Fruit fly (Drosophila melanogaster) whole organism, embryonic: Measurements from ENCODE around the gene CG15877.
A peak's percentile ranks its signal among the peaks of the same experiment; 100 is the strongest.

ENCODE experiments used
- Adf1 ChIP-seq: fragments of 200-800 bp; sonication (Bioruptor generic); IDR thresholded peaks from 2 replicates; pipeline ENCODE4 v1.3.6; 2022; ENCODE audit warnings: missing biosample characterization, missing genetic modification characterization
- Bteb2 ChIP-seq: fragments of 200-800 bp; sonication (Bioruptor generic); optimal IDR thresholded peaks from 2 replicates; lab custom pipeline; 2016; ENCODE audit warnings: missing biosample characterization, missing genetic modification characterization
- C15 ChIP-seq: fragments of 200-800 bp; sonication (Bioruptor generic); IDR thresholded peaks from 3 replicates; pipeline ENCODE4 v1.3.6; 2022; ENCODE audit warnings: missing biosample characterization, missing genetic modification characterization
- CG10366 ChIP-seq: fragments of 200-800 bp; sonication (Bioruptor generic); IDR thresholded peaks from 2 replicates; pipeline ENCODE4 v1.3.6; 2022; ENCODE audit warnings: missing biosample characterization, missing genetic modification characterization
- CG12769 ChIP-seq: fragments of 200-800 bp; sonication (Bioruptor generic); optimal IDR thresholded peaks from 2 replicates; lab custom pipeline; 2019; ENCODE audit warnings: missing biosample characterization, mild to moderate bottlenecking, missing genetic modification characterization, moderate library complexity
- CG13424 ChIP-seq: fragments of 200-800 bp; sonication (Bioruptor generic); optimal IDR thresholded peaks from 2 replicates; lab custom pipeline; 2019; ENCODE audit warnings: missing biosample characterization, mild to moderate bottlenecking, missing genetic modification characterization, moderate library complexity
- CG14014 ChIP-seq: fragments of 200-800 bp; sonication (Bioruptor generic); IDR thresholded peaks from 2 replicates; pipeline ENCODE4 v1.3.6; 2022; ENCODE audit warnings: missing biosample characterization, missing genetic modification characterization
- CG14050 ChIP-seq: fragments of 200-800 bp; sonication (Bioruptor generic); IDR thresholded peaks from 3 replicates; pipeline ENCODE4 v1.3.6; 2022; ENCODE audit warnings: missing biosample characterization, missing genetic modification characterization
- CG14965 ChIP-seq: fragments of 200-800 bp; sonication (Bioruptor generic); optimal IDR thresholded peaks from 2 replicates; lab custom pipeline; 2016; ENCODE audit warnings: missing biosample characterization, missing genetic modification characterization, borderline replicate concordance
- CG15011 ChIP-seq: fragments of 200-800 bp; sonication (Bioruptor generic); optimal IDR thresholded peaks from 3 replicates; lab custom pipeline; 2018; ENCODE audit warnings: missing biosample characterization, mild to moderate bottlenecking, missing genetic modification characterization
- CG15479 ChIP-seq: fragments of 200-800 bp; sonication (Bioruptor generic); optimal IDR thresholded peaks from 3 replicates; lab custom pipeline; 2019; ENCODE audit warnings: missing biosample characterization, mild to moderate bottlenecking, missing genetic modification characterization, moderate library complexity
- CG15514 ChIP-seq: fragments of 200-800 bp; sonication (Bioruptor generic); optimal IDR thresholded peaks from 3 replicates; lab custom pipeline; 2017; ENCODE audit warnings: missing biosample characterization, missing genetic modification characterization, mild to moderate bottlenecking, moderate library complexity, missing genetic modification reagents
- CG3065 ChIP-seq: fragments of 200-800 bp; sonication (Bioruptor generic); optimal IDR thresholded peaks from 2 replicates; lab custom pipeline; 2016; ENCODE audit warnings: missing biosample characterization, missing genetic modification characterization
- CG31365 ChIP-seq: fragments of 200-800 bp; sonication (Bioruptor generic); optimal IDR thresholded peaks from 2 replicates; lab custom pipeline; 2018; ENCODE audit warnings: missing biosample characterization, mild to moderate bottlenecking, missing genetic modification characterization
- CG4328 ChIP-seq: fragments of 200-800 bp; sonication (Bioruptor generic); optimal IDR thresholded peaks from 3 replicates; lab custom pipeline; 2017; ENCODE audit warnings: missing biosample characterization, missing genetic modification reagents, missing genetic modification characterization
- CG4404 ChIP-seq: fragments of 200-800 bp; sonication (Bioruptor generic); IDR thresholded peaks from 2 replicates; pipeline ENCODE4 v1.3.6; 2022; ENCODE audit warnings: missing biosample characterization, missing genetic modification characterization
- CG6654 ChIP-seq: fragments of 200-800 bp; sonication (Bioruptor generic); optimal IDR thresholded peaks from 2 replicates; lab custom pipeline; 2017; ENCODE audit warnings: missing biosample characterization, mild to moderate bottlenecking, missing genetic modification characterization
- CG6689 ChIP-seq: fragments of 200-800 bp; sonication (Bioruptor generic); IDR thresholded peaks from 2 replicates; pipeline ENCODE4 v1.3.6; 2022; ENCODE audit warnings: missing biosample characterization, missing genetic modification characterization
- CG8944 ChIP-seq: fragments of 200-800 bp; sonication (Bioruptor generic); optimal IDR thresholded peaks from 3 replicates; lab custom pipeline; 2016; ENCODE audit warnings: missing biosample characterization, missing genetic modification characterization
- CG9727 ChIP-seq: fragments of 200-800 bp; sonication (Bioruptor generic); optimal IDR thresholded peaks from 3 replicates; lab custom pipeline; 2017; ENCODE audit warnings: missing biosample characterization, mild to moderate bottlenecking, missing genetic modification characterization
- CG9876 ChIP-seq: fragments of 200-800 bp; sonication (Bioruptor generic); optimal IDR thresholded peaks from 2 replicates; lab custom pipeline; 2016; ENCODE audit warnings: missing biosample characterization, missing genetic modification characterization
- CkIIα-i1 ChIP-seq: fragments of 200-800 bp; sonication (Bioruptor generic); IDR thresholded peaks from 2 replicates; pipeline ENCODE4 v1.3.6; 2022; ENCODE audit warnings: missing biosample characterization, missing genetic modification characterization
- D19B ChIP-seq: fragments of 200-800 bp; sonication (Bioruptor generic); optimal IDR thresholded peaks from 2 replicates; lab custom pipeline; 2017; ENCODE audit warnings: missing biosample characterization, mild to moderate bottlenecking, missing genetic modification characterization
- Dbx ChIP-seq: fragments of 200-800 bp; sonication (Bioruptor generic); IDR thresholded peaks from 3 replicates; pipeline ENCODE4 v1.3.6; 2022; ENCODE audit warnings: missing biosample characterization, missing genetic modification characterization
- Eip74EF ChIP-seq, 2 experiments: fragments of 200-800 bp in 1 of 2; fragments of >200 bp in 1 of 2; sonication (Bioruptor generic) in 1 of 2; optimal IDR thresholded peaks; 2 replicates each; lab custom pipeline; 2017 to 2019; ENCODE audit warnings: missing biosample characterization in 2 of 2, missing genetic modification characterization in 2 of 2, mild to moderate bottlenecking in 1 of 2, moderate library complexity in 1 of 2
- Gsc ChIP-seq: fragments of 200-800 bp; sonication (Bioruptor generic); IDR thresholded peaks from 2 replicates; pipeline ENCODE4 v1.3.6; 2022; ENCODE audit warnings: missing biosample characterization, missing genetic modification characterization
- HmgD ChIP-seq: fragments of 200-800 bp; sonication (Bioruptor generic); optimal IDR thresholded peaks from 3 replicates; lab custom pipeline; 2016; ENCODE audit warnings: missing biosample characterization, missing genetic modification characterization
- Hmx ChIP-seq: fragments of 200-800 bp; sonication (Bioruptor generic); optimal IDR thresholded peaks from 2 replicates; lab custom pipeline; 2016; ENCODE audit warnings: missing biosample characterization, missing genetic modification characterization
- Myb ChIP-seq: fragments of 200-800 bp; sonication (Bioruptor generic); optimal IDR thresholded peaks from 2 replicates; lab custom pipeline; 2016; ENCODE audit warnings: missing biosample characterization, missing genetic modification characterization
- Xbp1 ChIP-seq: fragments of 200-800 bp; sonication (Bioruptor generic); optimal IDR thresholded peaks from 3 replicates; lab custom pipeline; 2016; ENCODE audit warnings: missing biosample characterization, mild to moderate bottlenecking, missing genetic modification characterization
- al ChIP-seq: fragments of 200-800 bp; sonication (Bioruptor generic); IDR thresholded peaks from 2 replicates; pipeline ENCODE4 v1.3.6; 2022; ENCODE audit warnings: missing biosample characterization, missing genetic modification characterization
- amos ChIP-seq: fragments of 200-800 bp; sonication (Bioruptor generic); IDR thresholded peaks from 2 replicates; pipeline ENCODE4 v1.3.6; 2022; ENCODE audit warnings: missing biosample characterization, missing genetic modification characterization; ENCODE audit not compliant: partially characterized antibody
- br ChIP-seq: fragments of >200 bp; optimal IDR thresholded peaks from 2 replicates; lab custom pipeline; 2017
- cg ChIP-seq: fragments of 200-800 bp; sonication (Bioruptor generic); optimal IDR thresholded peaks from 3 replicates; lab custom pipeline; 2019; ENCODE audit warnings: missing biosample characterization, mild to moderate bottlenecking, missing genetic modification characterization, moderate library complexity
- crc ChIP-seq: fragments of 200-800 bp; sonication (Bioruptor generic); optimal IDR thresholded peaks from 2 replicates; lab custom pipeline; 2016; ENCODE audit warnings: missing biosample characterization, missing genetic modification characterization
- dan ChIP-seq: fragments of 200-800 bp; sonication (Bioruptor generic); IDR thresholded peaks from 2 replicates; pipeline ENCODE4 v1.3.6; 2022; ENCODE audit warnings: missing biosample characterization, missing genetic modification characterization
- dm ChIP-seq: fragments of 200-800 bp; sonication (Bioruptor generic); optimal IDR thresholded peaks from 3 replicates; lab custom pipeline; 2016; ENCODE audit warnings: missing biosample characterization, missing genetic modification characterization
- eve ChIP-seq, 2 experiments: fragments of >200 bp; optimal IDR thresholded peaks; 2 replicates each; lab custom pipeline; 2017; ENCODE audit warnings: missing biosample characterization in 2 of 2, missing genetic modification characterization in 2 of 2
- gt ChIP-seq: fragments of 200-800 bp; sonication (Bioruptor generic); IDR thresholded peaks from 2 replicates; pipeline ENCODE4 v1.3.6; 2022; ENCODE audit warnings: missing biosample characterization, missing genetic modification characterization
- hth ChIP-seq: fragments of >200 bp; optimal IDR thresholded peaks from 2 replicates; lab custom pipeline; 2017; ENCODE audit warnings: inconsistent platforms
- kni ChIP-seq: fragments of 200-800 bp; sonication (Bioruptor generic); optimal IDR thresholded peaks from 3 replicates; lab custom pipeline; 2017; ENCODE audit warnings: mild to moderate bottlenecking, missing biosample characterization, missing genetic modification reagents, missing genetic modification characterization
- nerfin-2 ChIP-seq: fragments of 200-800 bp; sonication (Bioruptor generic); IDR thresholded peaks from 2 replicates; pipeline ENCODE4 v1.3.6; 2022; ENCODE audit warnings: missing biosample characterization, missing genetic modification characterization; ENCODE audit not compliant: partially characterized antibody
- nmo ChIP-seq: fragments of 200-800 bp; sonication (Bioruptor generic); optimal IDR thresholded peaks from 2 replicates; lab custom pipeline; 2018; ENCODE audit warnings: missing biosample characterization, mild to moderate bottlenecking, missing genetic modification characterization, moderate library complexity
- peb ChIP-seq: fragments of 200-800 bp; sonication (Bioruptor generic); IDR thresholded peaks from 2 replicates; pipeline ENCODE4 v1.3.6; 2022; ENCODE audit warnings: missing biosample characterization, missing genetic modification characterization
- psq ChIP-seq: fragments of 200-800 bp; sonication (Bioruptor generic); optimal IDR thresholded peaks from 2 replicates; lab custom pipeline; 2017; ENCODE audit warnings: missing biosample characterization, missing genetic modification characterization
- ranshi ChIP-seq: fragments of 200-800 bp; sonication (Bioruptor generic); IDR thresholded peaks from 2 replicates; pipeline ENCODE4 v1.3.6; 2022; ENCODE audit warnings: missing biosample characterization, missing genetic modification characterization
- tio ChIP-seq: fragments of 200-800 bp; sonication (Bioruptor generic); optimal IDR thresholded peaks from 2 replicates; lab custom pipeline; 2017; ENCODE audit warnings: missing biosample characterization, missing genetic modification characterization, inconsistent platforms
- tll ChIP-seq, 2 experiments: fragments of 200-800 bp in 1 of 2; fragments of >200 bp in 1 of 2; sonication (Bioruptor generic) in 1 of 2; optimal IDR thresholded peaks; 2 replicates each; lab custom pipeline; 2017 to 2019; ENCODE audit warnings: missing biosample characterization in 2 of 2, missing genetic modification characterization in 2 of 2, mild to moderate bottlenecking in 1 of 2, moderate library complexity in 1 of 2
- trh ChIP-seq: fragments of 200-800 bp; sonication (Bioruptor generic); optimal IDR thresholded peaks from 2 replicates; lab custom pipeline; 2016; ENCODE audit warnings: missing biosample characterization, missing genetic modification characterization
- unpg ChIP-seq: fragments of 200-800 bp; sonication (Bioruptor generic); optimal IDR thresholded peaks from 3 replicates; lab custom pipeline; 2018; ENCODE audit warnings: missing biosample characterization, mild to moderate bottlenecking, missing genetic modification characterization, moderate library complexity
- wek ChIP-seq: fragments of 200-800 bp; sonication (Bioruptor generic); optimal IDR thresholded peaks from 3 replicates; lab custom pipeline; 2018; ENCODE audit warnings: missing biosample characterization, mild to moderate bottlenecking, missing genetic modification characterization, moderate library complexity

The CG15877 gene

DNA sequence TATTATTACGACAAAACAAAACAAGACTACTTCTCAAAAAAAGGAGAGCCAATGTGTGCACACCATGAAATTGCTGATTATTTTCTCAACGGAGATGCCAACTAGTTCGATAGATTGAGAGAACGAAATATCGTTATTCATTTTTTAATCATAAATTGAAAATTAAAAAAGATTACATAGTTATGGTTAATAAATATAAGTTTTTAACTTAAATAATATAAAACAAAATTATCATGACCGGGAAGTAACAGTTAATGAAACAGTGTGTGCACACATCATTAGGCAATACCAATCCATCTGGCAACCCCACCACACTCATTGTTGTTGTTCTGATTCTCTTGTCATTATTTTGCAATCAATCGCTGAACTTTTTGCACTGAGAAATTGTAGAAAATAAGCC, 5.5 kb downstream of the CG15877 start, which contains the start of the genes CG1317 and CG8993 (continued):
- TF ChIP-seq amos (GFP tag; lab: Robert Waterston, UW), result peak; percentile 64
- no peak for TF ChIP-seq CG9876 (GFP tag; lab: Kevin White, UChicago)
- TF ChIP-seq tll (GFP tag; optimal IDR thresholded peaks at IDR 0.05; lab: Kevin White, UChicago), result peak in 1 of 2 experiments; percentile 11
- no peak for TF ChIP-seq kni (GFP tag; lab: Kevin White, UChicago)
- TF ChIP-seq CG4328 (GFP tag; lab: Kevin White, UChicago), result peak; percentile 20
- TF ChIP-seq Myb (GFP tag; lab: Kevin White, UChicago), result no peak
- TF ChIP-seq Xbp1 (GFP tag; lab: Kevin White, UChicago), result peak; percentile 55
- peak; percentile 43; the same call in 1 of the 3 replicates for TF ChIP-seq Dbx (GFP tag; lab: Robert Waterston, UW)
- TF ChIP-seq CG14050 (GFP tag; lab: Robert Waterston, UW), result no peak
- TF ChIP-seq Adf1, result no peak
- TF ChIP-seq CG15479 (GFP tag; lab: Kevin White, UChicago), result no peak
- TF ChIP-seq cg (GFP tag; lab: Kevin White, UChicago), result no peak
- TF ChIP-seq dan (GFP tag; lab: Robert Waterston, UW), result no peak
- TF ChIP-seq Eip74EF (GFP tag; optimal IDR thresholded peaks at IDR 0.05; lab: Kevin White, UChicago), result peak in 1 of 2 experiments; percentile 27
- no peak for TF ChIP-seq crc (GFP tag; lab: Kevin White, UChicago)
- TF ChIP-seq CG4404 (GFP tag; lab: Robert Waterston, UW), result peak; percentile 43; the same call in 1 of the 2 replicates
- TF ChIP-seq CG14014 (GFP tag; lab: Robert Waterston, UW), result peak; percentile 41; the same call in 1 of the 2 replicates
- no peak for TF ChIP-seq CG15011 (GFP tag; lab: Kevin White, UChicago)
- peak; percentile 69 for TF ChIP-seq CG13424 (tag; lab: Kevin White, UChicago)
- no peak for TF ChIP-seq CG8944 (GFP tag; lab: Kevin White, UChicago)
- no peak for TF ChIP-seq CkIIα-i1 (GFP tag; lab: Robert Waterston, UW)
- TF ChIP-seq wek (GFP tag; lab: Kevin White, UChicago), result no peak
- peak; percentile 38; the same call in 1 of the 2 replicates for TF ChIP-seq CG10366 (GFP tag; lab: Robert Waterston, UW)
- TF ChIP-seq HmgD, result no peak
- TF ChIP-seq C15 (GFP tag; lab: Robert Waterston, UW), result no peak
- no peak for TF ChIP-seq CG6654 (GFP tag; lab: Kevin White, UChicago)
- no peak for TF ChIP-seq Bteb2 (GFP tag; lab: Kevin White, UChicago)
- peak; percentile 61 for TF ChIP-seq CG9727 (GFP tag; lab: Kevin White, UChicago)
- TF ChIP-seq Hmx (GFP tag; lab: Kevin White, UChicago), result no peak
- peak; percentile 41; the same call in 1 of the 2 replicates for TF ChIP-seq nerfin-2
- peak; percentile 97 for TF ChIP-seq CG15514 (GFP tag; lab: Kevin White, UChicago)
- peak; percentile 50; the same call in 1 of the 2 replicates for TF ChIP-seq CG6689
- no peak for TF ChIP-seq Gsc
- no peak for TF ChIP-seq dm (GFP tag; lab: Kevin White, UChicago)
- no peak for TF ChIP-seq D19B (GFP tag; lab: Kevin White, UChicago)
- no peak for TF ChIP-seq tio
- no peak for TF ChIP-seq gt
- no peak for TF ChIP-seq CG3065 (GFP tag; lab: Kevin White, UChicago)
- no peak for TF ChIP-seq br (lab: Kevin White, UChicago)
- TF ChIP-seq al (GFP tag; lab: Robert Waterston, UW), result peak; percentile 39; the same call in 1 of the 2 replicates
- no peak for TF ChIP-seq psq
- no peak for TF ChIP-seq peb (GFP tag; lab: Robert Waterston, UW)
- no peak for TF ChIP-seq CG31365 (tag; lab: Kevin White, UChicago)
- TF ChIP-seq nmo (GFP tag; lab: Kevin White, UChicago), result peak; percentile 79
- TF ChIP-seq CG14965 (GFP tag; lab: Kevin White, UChicago), result no peak
- no peak for TF ChIP-seq hth (lab: Kevin White, UChicago)
- no peak for TF ChIP-seq trh (GFP tag; lab: Kevin White, UChicago)
- no peak for TF ChIP-seq unpg (GFP tag; lab: Kevin White, UChicago)
- TF ChIP-seq CG12769 (tag; lab: Kevin White, UChicago), result no peak
- TF ChIP-seq eve (GFP tag; optimal IDR thresholded peaks at IDR 0.05; lab: Kevin White, UChicago), result no peak
- no peak; the same call in 1 of the 2 replicates for TF ChIP-seq ranshi (GFP tag; lab: Robert Waterston, UW)
